Worm (Caenorhabditis elegans): ENCODE data around the gene srd-27.
"Not testable (repeated sequence)": the region's sequence is repeated elsewhere in the genome, so short reads cannot be mapped to it uniquely, and the experiment has no call there.

DNA sequence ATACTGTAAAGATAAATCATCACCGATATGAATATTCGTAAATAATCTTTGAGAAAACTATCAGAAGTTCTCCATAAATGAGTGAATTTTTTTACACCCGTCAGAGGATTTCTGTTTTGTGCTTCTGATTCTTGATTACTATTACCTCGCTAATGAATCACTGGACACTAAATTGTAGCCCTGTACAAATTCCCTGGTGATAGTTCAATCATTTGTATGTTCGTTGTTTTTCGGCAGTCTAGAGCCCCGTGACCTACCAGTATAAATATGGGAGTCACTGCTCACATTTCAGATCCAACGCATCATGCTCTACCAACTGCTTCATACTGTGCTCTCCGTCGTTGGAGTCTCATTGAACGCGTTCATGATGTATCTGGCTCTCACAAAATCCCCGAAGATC, at the start of gene srd-27:
- TF ChIP-seq blmp-1 (tag; optimal IDR thresholded peaks at IDR 0.05); unc-62 (GFP tag; optimal IDR thresholded peaks at IDR 0.05); nhr-237 (tag; optimal IDR thresholded peaks at IDR 0.05); ceh-83 (GFP tag; optimal IDR thresholded peaks at IDR 0.05); unc-39 (tag; optimal IDR thresholded peaks at IDR 0.05); ztf-11 (tag; optimal IDR thresholded peaks at IDR 0.05); pha-4 (tag; optimal IDR thresholded peaks at IDR 0.05); lsy-2 (tag; optimal IDR thresholded peaks at IDR 0.05); nhr-76 (tag; optimal IDR thresholded peaks at IDR 0.05); nhr-2 (tag; optimal IDR thresholded peaks at IDR 0.05); zip-8 (tag; optimal IDR thresholded peaks at IDR 0.05); ces-1 (GFP tag; optimal IDR thresholded peaks at IDR 0.05): not testable (repeated sequence)
